Worm (Caenorhabditis elegans) whole organism, young adult: ENCODE results near the gene chil-5.

Source experiments
- B0261.1 ChIP-seq: sonication (generic microtip); optimal IDR thresholded peaks from 2 replicates; lab custom pipeline; 2016; ENCODE audit warnings: mild to moderate bottlenecking, missing genetic modification characterization, moderate library complexity, missing compliant biosample characterization
- B0336.3 ChIP-seq: fragments of 200-800 bp; sonication (Bioruptor generic); IDR thresholded peaks from 2 replicates; pipeline ENCODE4 v1.3.6; 2022; ENCODE audit warnings: missing genetic modification characterization, missing compliant biosample characterization
- F33H1.4 ChIP-seq: fragments of 200-800 bp; sonication (Bioruptor generic); IDR thresholded peaks from 2 replicates; pipeline ENCODE4 v1.3.6; 2022; ENCODE audit warnings: missing genetic modification reagents, missing genetic modification characterization, missing compliant biosample characterization
- F57C9.4 ChIP-seq: sonication (generic microtip); optimal IDR thresholded peaks from 2 replicates; lab custom pipeline; 2017; ENCODE audit warnings: mild to moderate bottlenecking, missing genetic modification characterization, missing compliant biosample characterization
- Y53G8AR.9 ChIP-seq: fragments of 200-800 bp; sonication (Bioruptor generic); conservative IDR thresholded peaks from 2 replicates; pipeline ENCODE4 v1.3.6; 2022; ENCODE audit warnings: missing genetic modification reagents, missing genetic modification characterization, missing compliant biosample characterization
- Y56A3A.18 ChIP-seq: fragments of 200-800 bp; sonication (Bioruptor generic); IDR thresholded peaks from 2 replicates; pipeline ENCODE4 v1.3.6; 2022; ENCODE audit warnings: missing genetic modification reagents, missing genetic modification characterization, missing compliant biosample characterization
- Y95B8A.8 ChIP-seq: fragments of 200-800 bp; sonication (Bioruptor generic); IDR thresholded peaks from 2 replicates; pipeline ENCODE4 v1.3.6; 2022; ENCODE audit warnings: missing genetic modification reagents, missing genetic modification characterization, missing compliant biosample characterization
- ZK185.1 ChIP-seq: sonication (generic microtip); optimal IDR thresholded peaks from 2 replicates; lab custom pipeline; 2016; ENCODE audit warnings: mild to moderate bottlenecking, missing genetic modification characterization, missing compliant biosample characterization; ENCODE audit not compliant: poor library complexity, severe bottlenecking
- aptf-2 ChIP-seq: fragments of 200-800 bp; sonication (Bioruptor generic); conservative IDR thresholded peaks from 2 replicates; pipeline ENCODE4 v1.3.6; 2022; ENCODE audit warnings: missing genetic modification reagents, missing genetic modification characterization, missing compliant biosample characterization
- aptf-3 ChIP-seq: fragments of 200-800 bp; sonication (Bioruptor generic); IDR thresholded peaks from 2 replicates; pipeline ENCODE4 v1.3.6; 2022; ENCODE audit warnings: missing genetic modification characterization, missing compliant biosample characterization
- atf-7 ChIP-seq: sonication (generic microtip); optimal IDR thresholded peaks from 2 replicates; lab custom pipeline; 2017; ENCODE audit warnings: mild to moderate bottlenecking, missing genetic modification characterization, missing compliant biosample characterization
- attf-6 ChIP-seq: fragments of 200-800 bp; sonication (Bioruptor generic); IDR thresholded peaks from 2 replicates; pipeline ENCODE4 v1.3.6; 2022; ENCODE audit warnings: missing genetic modification reagents, missing genetic modification characterization, missing compliant biosample characterization
- bed-1 ChIP-seq: fragments of 200-800 bp; sonication (Bioruptor generic); IDR thresholded peaks from 2 replicates; pipeline ENCODE4 v1.3.6; 2022; ENCODE audit warnings: missing genetic modification reagents, missing genetic modification characterization, missing compliant biosample characterization
- cebp-1 ChIP-seq, 2 experiments: fragments of 200-800 bp in 1 of 2; sonication (Bioruptor generic) in 1 of 2; sonication (generic microtip) in 1 of 2; IDR thresholded peaks in 1 of 2; optimal IDR thresholded peaks in 1 of 2; 2 replicates each; pipeline versions ENCODE4 v1.3.6 to Lab custom; 2017 to 2022; ENCODE audit warnings: missing compliant biosample characterization in 2 of 2, missing genetic modification characterization in 2 of 2, mild to moderate bottlenecking in 1 of 2, missing genetic modification reagents in 1 of 2, moderate library complexity in 1 of 2
- ceh-27 ChIP-seq: fragments of 200-800 bp; sonication (Bioruptor generic); optimal IDR thresholded peaks from 2 replicates; lab custom pipeline; 2018; ENCODE audit warnings: mild to moderate bottlenecking, missing genetic modification characterization, moderate library complexity, missing compliant biosample characterization
- chd-7 ChIP-seq: sonication (generic microtip); optimal IDR thresholded peaks from 2 replicates; lab custom pipeline; 2016; ENCODE audit warnings: mild to moderate bottlenecking, missing genetic modification characterization, moderate library complexity, missing compliant biosample characterization
- die-1 ChIP-seq: sonication (generic microtip); optimal IDR thresholded peaks from 2 replicates; lab custom pipeline; 2016; ENCODE audit warnings: missing genotype, mild to moderate bottlenecking, missing genetic modification characterization, missing compliant biosample characterization
- dpl-1 ChIP-seq: fragments of 150-350 bp; optimal IDR thresholded peaks from 2 replicates; lab custom pipeline; 2014; ENCODE audit warnings: missing biosample characterization, missing genetic modification reagents, missing genetic modification characterization
- ets-4 ChIP-seq: fragments of 200-800 bp; sonication (Bioruptor generic); optimal IDR thresholded peaks from 2 replicates; lab custom pipeline; 2018; ENCODE audit warnings: mild to moderate bottlenecking, missing genetic modification characterization, missing compliant biosample characterization
- gei-17 ChIP-seq: fragments of 200-800 bp; sonication (Bioruptor generic); optimal IDR thresholded peaks from 2 replicates; lab custom pipeline; 2018; ENCODE audit warnings: mild to moderate bottlenecking, missing genetic modification characterization, missing compliant biosample characterization
- hlh-26 ChIP-seq: fragments of 200-800 bp; sonication (Bioruptor generic); conservative IDR thresholded peaks from 2 replicates; pipeline ENCODE4 v1.3.6; 2022; ENCODE audit warnings: missing genetic modification reagents, missing genetic modification characterization, missing compliant biosample characterization
- hmg-1.2 ChIP-seq: fragments of 200-800 bp; sonication (Bioruptor generic); IDR thresholded peaks from 2 replicates; pipeline ENCODE4 v1.3.6; 2022; ENCODE audit warnings: missing genetic modification reagents, missing genetic modification characterization, missing compliant biosample characterization
- let-607 ChIP-seq, 2 experiments: fragments of 200-800 bp in 1 of 2; sonication (Bioruptor generic) in 1 of 2; sonication (generic microtip) in 1 of 2; optimal IDR thresholded peaks; 2 replicates each; lab custom pipeline; 2016 to 2018; ENCODE audit warnings: mild to moderate bottlenecking in 2 of 2, missing compliant biosample characterization in 2 of 2, missing genetic modification characterization in 2 of 2, moderate library complexity in 2 of 2, missing genotype in 1 of 2
- lin-35 ChIP-seq, 3 experiments: fragments of 150-350 bp in 2 of 3; sonication (generic microtip) in 1 of 3; optimal IDR thresholded peaks; 2 replicates each; lab custom pipeline; 2014 to 2018; ENCODE audit warnings: missing biosample characterization in 3 of 3, missing genetic modification characterization in 3 of 3, missing genetic modification reagents in 3 of 3
- lin-54 ChIP-seq: fragments of 200-800 bp; sonication (Bioruptor generic); optimal IDR thresholded peaks from 2 replicates; lab custom pipeline; 2018; ENCODE audit warnings: mild to moderate bottlenecking, missing genetic modification characterization, missing compliant biosample characterization
- madf-10 ChIP-seq: sonication (generic microtip); optimal IDR thresholded peaks from 2 replicates; lab custom pipeline; 2016; ENCODE audit warnings: mild to moderate bottlenecking, missing genetic modification characterization, missing compliant biosample characterization
- madf-3 ChIP-seq: fragments of 200-800 bp; sonication (Bioruptor generic); IDR thresholded peaks from 2 replicates; pipeline ENCODE4 v1.3.6; 2022; ENCODE audit warnings: missing genetic modification reagents, missing genetic modification characterization, missing compliant biosample characterization
- madf-6 ChIP-seq: fragments of 200-800 bp; sonication (Bioruptor generic); IDR thresholded peaks from 2 replicates; pipeline ENCODE4 v1.3.6; 2022; ENCODE audit warnings: missing genetic modification reagents, missing genetic modification characterization, missing compliant biosample characterization
- madf-8 ChIP-seq: fragments of 200-800 bp; sonication (Bioruptor generic); conservative IDR thresholded peaks from 2 replicates; pipeline ENCODE4 v1.3.6; 2022; ENCODE audit warnings: missing genetic modification reagents, missing genetic modification characterization, missing compliant biosample characterization
- mcd-1 ChIP-seq: fragments of 200-800 bp; sonication (Bioruptor generic); IDR thresholded peaks from 2 replicates; pipeline ENCODE4 v1.3.6; 2022; ENCODE audit warnings: missing genetic modification reagents, missing genetic modification characterization, missing compliant biosample characterization
- mes-4 ChIP-seq: sonication (generic microtip); optimal IDR thresholded peaks from 2 replicates; lab custom pipeline; 2016; ENCODE audit warnings: missing genotype, missing genetic modification characterization, missing compliant biosample characterization
- mxl-1 ChIP-seq: sonication (generic microtip); optimal IDR thresholded peaks from 2 replicates; lab custom pipeline; 2016; ENCODE audit warnings: missing genetic modification characterization, missing compliant biosample characterization
- nfya-1 ChIP-seq: sonication (generic microtip); optimal IDR thresholded peaks from 2 replicates; lab custom pipeline; 2017; ENCODE audit warnings: antibody characterized with exemption, missing compliant biosample characterization, missing genetic modification characterization, borderline replicate concordance; ENCODE audit not compliant: insufficient read depth
- nfyb-1 ChIP-seq: fragments of 200-800 bp; sonication (Bioruptor generic); IDR thresholded peaks from 2 replicates; pipeline ENCODE4 v1.3.6; 2022; ENCODE audit warnings: missing genetic modification reagents, missing genetic modification characterization, missing compliant biosample characterization
- nhr-90 ChIP-seq: sonication (generic microtip); optimal IDR thresholded peaks from 2 replicates; lab custom pipeline; 2016; ENCODE audit warnings: missing genotype, mild to moderate bottlenecking, missing genetic modification characterization, missing compliant biosample characterization
- repo-1 ChIP-seq: sonication (generic microtip); optimal IDR thresholded peaks from 2 replicates; lab custom pipeline; 2017; ENCODE audit warnings: mild to moderate bottlenecking, missing genetic modification characterization, missing compliant biosample characterization
- tbp1 ChIP-seq: fragments of 200-800 bp; sonication (Bioruptor generic); optimal IDR thresholded peaks from 2 replicates; lab custom pipeline; 2018; ENCODE audit warnings: mild to moderate bottlenecking, missing genetic modification characterization, missing compliant biosample characterization
- xnd-1 ChIP-seq: sonication (generic microtip); optimal IDR thresholded peaks from 2 replicates; lab custom pipeline; 2016; ENCODE audit warnings: missing genotype, missing genetic modification reagents, missing genetic modification characterization, missing compliant biosample characterization
- zim-3 ChIP-seq: sonication (generic microtip); optimal IDR thresholded peaks from 2 replicates; lab custom pipeline; 2017; ENCODE audit warnings: mild to moderate bottlenecking, missing genetic modification characterization, moderate library complexity, missing compliant biosample characterization
- ztf-18 ChIP-seq: sonication (generic microtip); optimal IDR thresholded peaks from 2 replicates; lab custom pipeline; 2016; ENCODE audit warnings: missing genotype, mild to moderate bottlenecking, missing genetic modification characterization, missing compliant biosample characterization
- ztf-22 ChIP-seq: fragments of 200-800 bp; sonication (Bioruptor generic); optimal IDR thresholded peaks from 2 replicates; lab custom pipeline; 2018; ENCODE audit warnings: mild to moderate bottlenecking, missing genetic modification characterization, moderate library complexity, missing compliant biosample characterization
- ztf-25 ChIP-seq: fragments of 200-800 bp; sonication (Bioruptor generic); IDR thresholded peaks from 2 replicates; pipeline ENCODE4 v1.3.6; 2022; ENCODE audit warnings: missing genetic modification reagents, missing genetic modification characterization, missing compliant biosample characterization
- ztf-28 ChIP-seq: fragments of 200-800 bp; sonication (Bioruptor generic); IDR thresholded peaks from 2 replicates; pipeline ENCODE4 v1.3.6; 2022; ENCODE audit warnings: missing genetic modification reagents, missing genetic modification characterization, missing compliant biosample characterization
- ztf-6 ChIP-seq: fragments of 200-800 bp; sonication (Bioruptor generic); IDR thresholded peaks from 2 replicates; pipeline ENCODE4 v1.3.6; 2022; ENCODE audit warnings: missing genetic modification reagents, missing genetic modification characterization, missing compliant biosample characterization

The chil-5 gene

DNA sequence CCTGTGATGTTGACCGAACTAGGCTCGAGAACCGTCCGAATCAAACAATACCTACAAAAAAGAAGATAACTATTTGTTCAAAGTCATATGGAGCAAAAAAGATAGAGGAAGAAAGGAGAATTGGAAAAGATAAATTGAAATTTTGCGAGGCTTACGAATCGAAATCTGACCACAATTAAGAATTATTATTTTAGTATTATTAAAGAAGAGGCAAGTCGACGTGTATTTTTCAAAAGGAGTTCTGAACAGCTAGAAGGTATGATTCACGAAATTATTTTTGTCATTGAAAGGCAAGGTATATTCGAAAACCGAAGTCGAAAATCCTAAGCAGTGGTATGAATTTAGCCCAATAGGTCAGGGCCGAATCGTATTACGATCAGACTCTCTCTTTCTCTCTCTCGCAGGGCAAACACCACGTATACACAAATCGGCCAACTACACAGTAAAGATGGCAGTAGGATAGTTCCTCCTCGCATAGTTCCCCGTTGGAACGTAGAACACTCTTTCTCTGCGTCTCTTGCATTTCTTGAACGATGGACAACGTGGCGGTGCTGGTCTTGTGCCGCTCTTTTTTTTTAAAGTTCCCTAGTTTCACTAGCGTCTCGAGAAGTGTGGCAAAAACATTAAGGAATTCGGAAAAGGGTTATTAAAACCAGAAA lies 31.7 kb upstream of the chil-5 start, which contains the start of gene vgln-1:
vgln-1 (minus strand) TSS at position 51 of the 659 bp plus-strand sequence.
- TF ChIP-seq Y56A3A.18 (GFP tag; lab: Robert Waterston, UW) (0 out of 2 replicates have a peak, but pooled peaks have one; percentile 52), attf-6 (GFP tag; lab: Robert Waterston, UW) (no peak), nhr-90 (tag; lab: Kevin White, UChicago) (no peak), nfya-1 (no peak), ZK185.1 (tag; lab: Kevin White, UChicago) (peak; percentile 12), dpl-1 (GFP tag; lab: Kevin White, UChicago) (no peak), ztf-25 (GFP tag; lab: Robert Waterston, UW) (0 out of 2 replicates have a peak, but pooled peaks have one; percentile 56), F33H1.4 (no peak), lin-35 (GFP tag; optimal IDR thresholded peaks at IDR 0.05; lab: Kevin White, UChicago) (no peak), hmg-1.2 (GFP tag; lab: Robert Waterston, UW) (peak; percentile 48; the same call in 1 of the 2 replicates), ceh-27 (GFP tag; lab: Kevin White, UChicago) (peak; percentile 28), zim-3 (tag; lab: Kevin White, UChicago) (no peak), madf-6 (GFP tag; lab: Robert Waterston, UW) (peak; percentile 26; the same call in 1 of the 2 replicates), mes-4 (tag; lab: Kevin White, UChicago) (no peak), aptf-2 (GFP tag; lab: Robert Waterston, UW) (no peak), xnd-1 (no peak), let-607 (tag; optimal IDR thresholded peaks at IDR 0.05; lab: Kevin White, UChicago) (peak in 1 of 2 experiments; percentile 7)

DNA sequence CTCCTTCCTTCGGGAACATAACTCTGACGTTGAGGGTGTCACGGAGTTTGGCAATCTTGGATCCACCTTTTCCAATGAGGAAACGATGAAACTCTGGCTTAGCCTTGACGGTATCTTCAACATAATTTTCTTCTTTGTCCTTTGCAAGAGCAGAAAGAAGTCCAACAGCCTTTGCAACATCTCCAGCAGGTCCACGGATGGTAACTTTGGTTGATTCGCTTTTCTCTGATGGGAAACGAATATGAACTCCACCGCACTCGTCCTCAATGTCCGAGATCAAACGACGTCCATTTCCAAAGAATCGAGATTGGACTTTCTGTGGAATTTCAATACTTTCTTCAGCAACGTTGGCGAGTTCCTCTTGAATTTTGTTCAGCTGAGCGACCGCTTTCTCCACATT lies 29.1 kb upstream of the chil-5 start:
- TF ChIP-seq hlh-26 (no peak), bed-1 (GFP tag; lab: Robert Waterston, UW) (no peak), nhr-90 (tag; lab: Kevin White, UChicago) (no peak), aptf-2 (GFP tag; lab: Robert Waterston, UW) (no peak), cebp-1 (GFP tag; IDR thresholded peaks at IDR 0.05; lab: Robert Waterston, UW) (no peak), cebp-1 (tag; optimal IDR thresholded peaks at IDR 0.05; lab: Kevin White, UChicago) (no peak), ets-4 (no peak), repo-1 (tag; lab: Kevin White, UChicago) (no peak), ztf-18 (no peak), tbp1 (GFP tag; lab: Kevin White, UChicago) (no peak), F57C9.4 (tag; lab: Kevin White, UChicago) (no peak), Y95B8A.8 (no peak), lin-54 (GFP tag; lab: Kevin White, UChicago) (no peak), gei-17 (GFP tag; lab: Kevin White, UChicago) (no peak), madf-3 (GFP tag; lab: Robert Waterston, UW) (no peak), die-1 (tag; lab: Kevin White, UChicago) (no peak), chd-7 (tag; lab: Kevin White, UChicago) (no peak), ZK185.1 (tag; lab: Kevin White, UChicago) (no peak)

DNA sequence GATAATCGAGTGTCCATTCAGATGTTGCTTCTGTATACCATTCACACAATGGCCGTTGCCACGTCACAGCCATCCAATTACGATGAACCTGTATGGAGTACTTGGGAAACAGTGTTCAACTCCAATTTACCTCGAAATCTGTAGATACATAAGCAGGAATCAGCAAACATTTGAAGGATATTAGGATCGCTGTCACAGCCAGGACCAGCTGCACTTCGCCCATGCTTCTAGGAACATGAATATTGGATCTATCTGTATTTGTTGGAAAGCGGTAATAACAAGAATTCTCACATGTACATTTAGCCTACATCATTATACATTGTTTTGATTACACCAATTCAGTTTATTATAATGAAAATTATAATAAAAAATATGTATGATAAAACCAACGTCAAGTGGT lies 26.7 kb upstream of the chil-5 start, which contains the start of gene algn-8:
algn-8 (minus strand) TSS at position 227 of the 400 bp plus-strand sequence.
- TF ChIP-seq ztf-28 (no peak), atf-7 (tag; lab: Kevin White, UChicago) (peak; percentile 45), aptf-3 (GFP tag; lab: Robert Waterston, UW) (0 out of 2 replicates have a peak, but pooled peaks have one; percentile 66), Y53G8AR.9 (GFP tag; lab: Robert Waterston, UW) (peak; percentile 71), die-1 (tag; lab: Kevin White, UChicago) (no peak), ztf-22 (GFP tag; lab: Kevin White, UChicago) (no peak), madf-8 (GFP tag; lab: Robert Waterston, UW) (no peak), mxl-1 (no peak), B0261.1 (tag; lab: Kevin White, UChicago) (no peak), madf-10 (peak; percentile 9), ztf-6 (GFP tag; lab: Robert Waterston, UW) (no peak), mcd-1 (GFP tag; lab: Robert Waterston, UW) (no peak), nfyb-1 (GFP tag; lab: Robert Waterston, UW) (no peak), B0336.3 (GFP tag; lab: Robert Waterston, UW) (peak; percentile 62), madf-3 (GFP tag; lab: Robert Waterston, UW) (0 out of 2 replicates have a peak, but pooled peaks have one; percentile 12)
